Fruit fly (Drosophila melanogaster) whole organism, embryonic: ENCODE results near the gene Bap111.
A peak's percentile ranks its signal among the peaks of the same experiment; 100 is the strongest.

Experiments used
- Bdp1 ChIP-seq: fragments of 200-800 bp; sonication (Bioruptor generic); optimal IDR thresholded peaks from 3 replicates; lab custom pipeline; 2016; ENCODE audit warnings: missing biosample characterization, missing genetic modification characterization
- Bgb ChIP-seq: fragments of 200-800 bp; sonication (Bioruptor generic); IDR thresholded peaks from 2 replicates; pipeline ENCODE4 v1.3.6; 2022; ENCODE audit warnings: missing biosample characterization, missing genetic modification characterization; ENCODE audit not compliant: partially characterized antibody
- CG10267 ChIP-seq: fragments of 200-800 bp; sonication (Bioruptor generic); optimal IDR thresholded peaks from 2 replicates; lab custom pipeline; 2018; ENCODE audit warnings: missing biosample characterization, mild to moderate bottlenecking, missing genetic modification characterization, moderate library complexity
- CG12659 ChIP-seq: fragments of 200-800 bp; sonication (Bioruptor generic); optimal IDR thresholded peaks from 3 replicates; lab custom pipeline; 2017; ENCODE audit warnings: mild to moderate bottlenecking, missing biosample characterization, missing genetic modification reagents, missing genetic modification characterization
- CG13123 ChIP-seq: fragments of 200-800 bp; sonication (Bioruptor generic); optimal IDR thresholded peaks from 2 replicates; lab custom pipeline; 2016; ENCODE audit warnings: missing biosample characterization, missing genetic modification characterization
- CG13775 ChIP-seq: fragments of 200-800 bp; sonication (Bioruptor generic); optimal IDR thresholded peaks from 3 replicates; lab custom pipeline; 2017; ENCODE audit warnings: missing biosample characterization, mild to moderate bottlenecking, missing genetic modification characterization
- CG14667 ChIP-seq: fragments of 200-800 bp; sonication (Bioruptor generic); IDR thresholded peaks from 2 replicates; pipeline ENCODE4 v1.3.6; 2022; ENCODE audit warnings: missing biosample characterization, missing genetic modification characterization
- CG14965 ChIP-seq: fragments of 200-800 bp; sonication (Bioruptor generic); optimal IDR thresholded peaks from 2 replicates; lab custom pipeline; 2016; ENCODE audit warnings: missing biosample characterization, missing genetic modification characterization, borderline replicate concordance
- CG1603 ChIP-seq: fragments of 200-800 bp; sonication (Bioruptor generic); optimal IDR thresholded peaks from 2 replicates; lab custom pipeline; 2019; ENCODE audit warnings: missing biosample characterization, mild to moderate bottlenecking, missing genetic modification characterization, moderate library complexity
- CG16815 ChIP-seq: fragments of 200-800 bp; sonication (Bioruptor generic); optimal IDR thresholded peaks from 3 replicates; lab custom pipeline; 2017; ENCODE audit warnings: missing biosample characterization, mild to moderate bottlenecking, missing genetic modification characterization
- CG17328 ChIP-seq: fragments of 200-800 bp; sonication (Bioruptor generic); IDR thresholded peaks from 2 replicates; pipeline ENCODE4 v1.3.6; 2022; ENCODE audit warnings: missing biosample characterization, missing genetic modification characterization
- CG17612 ChIP-seq: fragments of 200-800 bp; sonication (Bioruptor generic); IDR thresholded peaks from 2 replicates; pipeline ENCODE4 v1.3.6; 2022; ENCODE audit warnings: missing biosample characterization, missing genetic modification characterization
- CG34422 ChIP-seq: fragments of 200-800 bp; sonication (Bioruptor generic); IDR thresholded peaks from 3 replicates; pipeline ENCODE4 v1.3.6; 2022; ENCODE audit warnings: missing biosample characterization, missing genetic modification characterization
- CG3726 ChIP-seq: fragments of 200-800 bp; sonication (Bioruptor generic); IDR thresholded peaks from 3 replicates; pipeline ENCODE4, ENCODE4 v1.3.6; 2022; ENCODE audit warnings: missing biosample characterization, missing genetic modification characterization
- CG4282 ChIP-seq: fragments of 200-800 bp; sonication (Bioruptor generic); optimal IDR thresholded peaks from 2 replicates; lab custom pipeline; 2016; ENCODE audit warnings: missing biosample characterization, missing genetic modification characterization
- CG5245 ChIP-seq: fragments of 200-800 bp; sonication (Bioruptor generic); optimal IDR thresholded peaks from 3 replicates; lab custom pipeline; 2016; ENCODE audit warnings: missing biosample characterization, missing genetic modification characterization
- CG6683 ChIP-seq: fragments of 200-800 bp; sonication (Bioruptor generic); optimal IDR thresholded peaks from 2 replicates; lab custom pipeline; 2017; ENCODE audit warnings: missing biosample characterization, mild to moderate bottlenecking, missing genetic modification characterization, missing genetic modification reagents
- CG8478 ChIP-seq: fragments of >200 bp; optimal IDR thresholded peaks from 2 replicates; lab custom pipeline; 2018
- Doc3 ChIP-seq: fragments of 200-800 bp; sonication (Bioruptor generic); IDR thresholded peaks from 3 replicates; pipeline ENCODE4 v1.3.6; 2022; ENCODE audit warnings: missing biosample characterization, missing genetic modification characterization; ENCODE audit not compliant: partially characterized antibody
- E2f1 ChIP-seq: fragments of 200-800 bp; sonication (Bioruptor generic); IDR thresholded peaks from 2 replicates; pipeline ENCODE4 v1.3.6; 2022; ENCODE audit warnings: missing biosample characterization, missing genetic modification characterization
- Hmr ChIP-seq: fragments of 200-800 bp; sonication (Bioruptor generic); optimal IDR thresholded peaks from 3 replicates; lab custom pipeline; 2017; ENCODE audit warnings: mild to moderate bottlenecking, missing biosample characterization, missing genetic modification reagents, missing genetic modification characterization
- Hr78 ChIP-seq, 2 experiments: fragments of 200-800 bp in 1 of 2; fragments of >200 bp in 1 of 2; sonication (Bioruptor generic) in 1 of 2; optimal IDR thresholded peaks; 2 replicates each; lab custom pipeline; 2017 to 2019; ENCODE audit warnings: missing biosample characterization in 2 of 2, missing genetic modification characterization in 2 of 2, mild to moderate bottlenecking in 1 of 2, moderate library complexity in 1 of 2
- Hsf ChIP-seq: fragments of 200-800 bp; sonication (Bioruptor generic); optimal IDR thresholded peaks from 3 replicates; lab custom pipeline; 2016; ENCODE audit warnings: missing biosample characterization, missing genetic modification characterization
- Kr ChIP-seq: fragments of 200-800 bp; sonication (Bioruptor generic); optimal IDR thresholded peaks from 2 replicates; lab custom pipeline; 2017; ENCODE audit warnings: missing biosample characterization, mild to moderate bottlenecking, missing genetic modification characterization
- NfI ChIP-seq: fragments of 200-800 bp; sonication (Bioruptor generic); optimal IDR thresholded peaks from 3 replicates; lab custom pipeline; 2018; ENCODE audit warnings: missing biosample characterization, mild to moderate bottlenecking, missing genetic modification characterization, moderate library complexity
- Oaz ChIP-seq: fragments of 200-800 bp; sonication (Bioruptor generic); IDR thresholded peaks from 2 replicates; pipeline ENCODE4 v1.3.6; 2022; ENCODE audit warnings: missing biosample characterization, missing genetic modification characterization
- Opbp ChIP-seq: fragments of 200-800 bp; sonication (Bioruptor generic); IDR thresholded peaks from 3 replicates; pipeline ENCODE4 v1.3.6; 2022; ENCODE audit warnings: missing biosample characterization, missing genetic modification characterization; ENCODE audit not compliant: partially characterized antibody
- ac ChIP-seq: fragments of 200-800 bp; sonication (Bioruptor generic); optimal IDR thresholded peaks from 3 replicates; lab custom pipeline; 2017; ENCODE audit warnings: missing biosample characterization, mild to moderate bottlenecking, missing genetic modification characterization
- bab2 ChIP-seq: fragments of 200-800 bp; sonication (Bioruptor generic); optimal IDR thresholded peaks from 2 replicates; lab custom pipeline; 2016; ENCODE audit warnings: missing biosample characterization, missing genetic modification characterization
- bbx ChIP-seq: fragments of 200-800 bp; sonication (Bioruptor generic); IDR thresholded peaks from 2 replicates; pipeline ENCODE4 v1.3.6; 2022; ENCODE audit warnings: missing biosample characterization, missing genetic modification characterization; ENCODE audit not compliant: partially characterized antibody
- bigmax ChIP-seq: fragments of 200-800 bp; sonication (Bioruptor generic); optimal IDR thresholded peaks from 2 replicates; lab custom pipeline; 2018; ENCODE audit warnings: missing biosample characterization, mild to moderate bottlenecking, missing genetic modification characterization
- bowl ChIP-seq: fragments of 200-800 bp; sonication (Bioruptor generic); IDR thresholded peaks from 2 replicates; pipeline ENCODE4 v1.3.6; 2022; ENCODE audit warnings: missing biosample characterization, missing genetic modification characterization
- ci ChIP-seq: fragments of 200-800 bp; sonication (Bioruptor generic); IDR thresholded peaks from 3 replicates; pipeline ENCODE4 v1.3.6; 2022; ENCODE audit warnings: missing biosample characterization, missing genetic modification characterization
- dan ChIP-seq: fragments of 200-800 bp; sonication (Bioruptor generic); IDR thresholded peaks from 2 replicates; pipeline ENCODE4 v1.3.6; 2022; ENCODE audit warnings: missing biosample characterization, missing genetic modification characterization
- dimm ChIP-seq: fragments of 200-800 bp; sonication (Bioruptor generic); IDR thresholded peaks from 2 replicates; pipeline ENCODE4 v1.3.6; 2022; ENCODE audit warnings: missing biosample characterization, missing genetic modification characterization
- dmrt11E ChIP-seq: fragments of 200-800 bp; sonication (Bioruptor generic); optimal IDR thresholded peaks from 3 replicates; lab custom pipeline; 2018; ENCODE audit warnings: missing biosample characterization, mild to moderate bottlenecking, missing genetic modification characterization, moderate library complexity
- gcm ChIP-seq: fragments of 200-800 bp; sonication (Bioruptor generic); optimal IDR thresholded peaks from 2 replicates; lab custom pipeline; 2019; ENCODE audit warnings: missing biosample characterization, mild to moderate bottlenecking, missing genetic modification characterization, moderate library complexity
- gro ChIP-seq: fragments of 200-800 bp; sonication (Bioruptor generic); optimal IDR thresholded peaks from 2 replicates; lab custom pipeline; 2016; ENCODE audit warnings: missing biosample characterization, missing genetic modification characterization
- h ChIP-seq: fragments of >200 bp; optimal IDR thresholded peaks from 2 replicates; lab custom pipeline; 2017
- klu ChIP-seq: fragments of 200-800 bp; sonication (Bioruptor generic); IDR thresholded peaks from 2 replicates; pipeline ENCODE4 v1.3.6; 2022; ENCODE audit warnings: missing biosample characterization, missing genetic modification characterization
- lbe ChIP-seq: fragments of 200-800 bp; sonication (Bioruptor generic); optimal IDR thresholded peaks from 2 replicates; lab custom pipeline; 2016; ENCODE audit warnings: missing biosample characterization, mild to moderate bottlenecking, missing genetic modification characterization
- nau ChIP-seq: fragments of 200-800 bp; sonication (Bioruptor generic); optimal IDR thresholded peaks from 3 replicates; lab custom pipeline; 2017; ENCODE audit warnings: missing biosample characterization, mild to moderate bottlenecking, missing genetic modification characterization, missing genetic modification reagents
- pan ChIP-seq, 4 experiments: fragments of >200 bp in 3 of 4; fragments of 200-800 bp in 1 of 4; sonication (Bioruptor generic) in 1 of 4; optimal IDR thresholded peaks in 3 of 4; IDR thresholded peaks in 1 of 4; 2 replicates each; pipeline versions ENCODE4 v1.3.6 to Lab custom; 2017 to 2022; ENCODE audit warnings: missing biosample characterization in 2 of 4, missing genetic modification characterization in 2 of 4, mixed read lengths in 1 of 4
- pb ChIP-seq: fragments of 200-800 bp; sonication (Bioruptor generic); optimal IDR thresholded peaks from 3 replicates; lab custom pipeline; 2016; ENCODE audit warnings: missing biosample characterization, missing genetic modification characterization
- pros ChIP-seq: fragments of 200-800 bp; sonication (Bioruptor generic); optimal IDR thresholded peaks from 3 replicates; lab custom pipeline; 2019; ENCODE audit warnings: missing biosample characterization, mild to moderate bottlenecking, missing genetic modification characterization, moderate library complexity
- pum ChIP-seq: fragments of 200-800 bp; sonication (Bioruptor generic); optimal IDR thresholded peaks from 2 replicates; lab custom pipeline; 2016; ENCODE audit warnings: missing biosample characterization, missing genetic modification characterization
- salm ChIP-seq: fragments of 200-800 bp; sonication (Bioruptor generic); optimal IDR thresholded peaks from 2 replicates; lab custom pipeline; 2018; ENCODE audit warnings: missing biosample characterization, mild to moderate bottlenecking, missing genetic modification characterization
- scrt ChIP-seq: fragments of 200-800 bp; sonication (Bioruptor generic); optimal IDR thresholded peaks from 2 replicates; lab custom pipeline; 2018; ENCODE audit warnings: missing biosample characterization, mild to moderate bottlenecking, missing genetic modification characterization, moderate library complexity
- sens ChIP-seq: fragments of 200-800 bp; sonication (Bioruptor generic); peaks from one replicate; lab custom pipeline; 2016; ENCODE audit warnings: missing biosample characterization, missing genetic modification characterization
- stwl ChIP-seq: fragments of 200-800 bp; sonication (Bioruptor generic); optimal IDR thresholded peaks from 3 replicates; lab custom pipeline; 2018; ENCODE audit warnings: missing biosample characterization, mild to moderate bottlenecking, missing genetic modification characterization, moderate library complexity
- tio ChIP-seq: fragments of 200-800 bp; sonication (Bioruptor generic); optimal IDR thresholded peaks from 2 replicates; lab custom pipeline; 2017; ENCODE audit warnings: missing biosample characterization, missing genetic modification characterization, inconsistent platforms
- trh ChIP-seq: fragments of 200-800 bp; sonication (Bioruptor generic); optimal IDR thresholded peaks from 2 replicates; lab custom pipeline; 2016; ENCODE audit warnings: missing biosample characterization, missing genetic modification characterization

Bap111 gene

DNA sequence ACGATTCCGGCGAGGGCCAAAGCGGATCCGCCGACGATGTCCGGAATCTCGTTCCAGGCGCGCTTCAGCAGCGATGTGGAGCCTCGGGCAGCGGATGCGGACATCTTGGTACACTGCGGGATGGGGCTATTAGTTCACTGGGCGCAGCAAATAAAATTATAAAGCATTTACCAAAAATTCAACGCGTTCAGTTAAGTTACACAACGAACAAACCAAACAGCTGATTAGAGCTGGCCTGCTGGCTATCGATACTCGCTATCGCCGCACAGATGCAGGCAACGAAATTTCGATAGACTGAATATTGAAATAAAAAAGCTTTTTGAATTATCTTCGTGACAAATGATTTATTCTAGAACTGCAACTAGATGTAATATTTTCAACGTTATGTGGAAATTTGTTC, 10.6 kb downstream of the Bap111 start, which contains the start of gene NdufA3 (continued):
- TF ChIP-seq CG14667 (GFP tag; lab: Robert Waterston, UW) (no peak), ci (GFP tag; lab: Robert Waterston, UW) (no peak), Hsf (GFP tag; lab: Kevin White, UChicago) (no peak), CG10267 (tag; lab: Kevin White, UChicago) (no peak), klu (GFP tag; lab: Robert Waterston, UW) (no peak), CG14965 (GFP tag; lab: Kevin White, UChicago) (no peak), tio (no peak), salm (no peak), sens (GFP tag; lab: Kevin White, UChicago) (peak; percentile 73), CG1603 (tag; lab: Kevin White, UChicago) (peak; percentile 26), pum (GFP tag; lab: Kevin White, UChicago) (no peak), bigmax (GFP tag; lab: Kevin White, UChicago) (no peak), pb (no peak), CG3726 (GFP tag; lab: Robert Waterston, UW) (no peak), trh (GFP tag; lab: Kevin White, UChicago) (no peak), Bgb (peak; percentile 81), dmrt11E (tag; lab: Kevin White, UChicago) (no peak), CG8478 (no peak), gcm (no peak), lbe (GFP tag; lab: Kevin White, UChicago) (no peak), nau (GFP tag; lab: Kevin White, UChicago) (no peak), stwl (peak; percentile 23), CG4282 (GFP tag; lab: Kevin White, UChicago) (no peak), ac (GFP tag; lab: Kevin White, UChicago) (no peak), Oaz (GFP tag; lab: Robert Waterston, UW) (no peak), dan (GFP tag; lab: Robert Waterston, UW) (no peak), CG12659 (GFP tag; lab: Kevin White, UChicago) (peak; percentile 35), CG17328 (GFP tag; lab: Robert Waterston, UW) (no peak), Doc3 (peak; percentile 62), CG13775 (GFP tag; lab: Kevin White, UChicago) (no peak), pros (GFP tag; lab: Kevin White, UChicago) (no peak), CG13123 (GFP tag; lab: Kevin White, UChicago) (no peak), pan (optimal IDR thresholded peaks at IDR 0.05; lab: Kevin White, UChicago) (no peak), pan (GFP tag; optimal IDR thresholded peaks at IDR 0.05 in 1 of 2, IDR thresholded peaks at IDR 0.05 in 1 of 2) (no peak), Opbp (GFP tag; lab: Robert Waterston, UW) (peak; percentile 82), gro (GFP tag; lab: Kevin White, UChicago) (no peak), E2f1 (no peak), CG5245 (GFP tag; lab: Kevin White, UChicago) (no peak), Bdp1 (no peak), CG17612 (GFP tag; lab: Robert Waterston, UW) (no peak), NfI (GFP tag; lab: Kevin White, UChicago) (no peak), bbx (GFP tag; lab: Robert Waterston, UW) (peak; percentile 83), dimm (GFP tag; lab: Robert Waterston, UW) (no peak), bowl (GFP tag; lab: Robert Waterston, UW) (no peak), h (no peak), CG34422 (no peak), bab2 (GFP tag; lab: Kevin White, UChicago) (no peak), Hmr (GFP tag; lab: Kevin White, UChicago) (no peak), CG16815 (no peak), scrt (GFP tag; lab: Kevin White, UChicago) (no peak), Hr78 (GFP tag; optimal IDR thresholded peaks at IDR 0.05; lab: Kevin White, UChicago) (no peak), Kr (GFP tag; lab: Kevin White, UChicago) (no peak), CG6683 (no peak)
